Worm (Caenorhabditis elegans) whole organism, late embryonic: ENCODE results near the gene F15G9.1.

Source experiments
- C08G9.2 ChIP-seq: sonication (generic microtip); optimal IDR thresholded peaks from 2 replicates; lab custom pipeline; 2016; ENCODE audit warnings: mild to moderate bottlenecking, missing genetic modification characterization, moderate library complexity, missing compliant biosample characterization
- C38D4.7 ChIP-seq: fragments of 200-800 bp; sonication (Bioruptor generic); optimal IDR thresholded peaks from 2 replicates; lab custom pipeline; 2018; ENCODE audit warnings: mild to moderate bottlenecking, missing genetic modification characterization, moderate library complexity, missing compliant biosample characterization
- F13H6.1 ChIP-seq: sonication (generic microtip); optimal IDR thresholded peaks from 2 replicates; lab custom pipeline; 2016; ENCODE audit warnings: missing genetic modification characterization, missing compliant biosample characterization
- ahr-1 ChIP-seq: sonication (generic microtip); optimal IDR thresholded peaks from 2 replicates; lab custom pipeline; 2016; ENCODE audit warnings: missing genetic modification characterization, missing compliant biosample characterization
- ceh-14 ChIP-seq: sonication (generic microtip); optimal IDR thresholded peaks from 2 replicates; lab custom pipeline; 2016; ENCODE audit warnings: missing genotype, missing genetic modification characterization, missing compliant biosample characterization
- ceh-19 ChIP-seq: fragments of 200-800 bp; sonication (Bioruptor generic); optimal IDR thresholded peaks from 2 replicates; lab custom pipeline; 2018; ENCODE audit warnings: mild to moderate bottlenecking, missing genetic modification characterization, missing compliant biosample characterization
- ceh-22 ChIP-seq: sonication (generic microtip); optimal IDR thresholded peaks from 2 replicates; lab custom pipeline; 2017; ENCODE audit warnings: missing biosample characterization, missing genetic modification characterization
- ceh-30 ChIP-seq: fragments of 150-350 bp; optimal IDR thresholded peaks from 2 replicates; lab custom pipeline; 2014; ENCODE audit warnings: missing biosample characterization, missing genetic modification characterization
- ceh-31 ChIP-seq: sonication (generic microtip); optimal IDR thresholded peaks from 2 replicates; lab custom pipeline; 2016; ENCODE audit warnings: missing genetic modification characterization, missing compliant biosample characterization
- ceh-34 ChIP-seq: sonication (generic microtip); optimal IDR thresholded peaks from 2 replicates; lab custom pipeline; 2016; ENCODE audit warnings: mild to moderate bottlenecking, missing genetic modification characterization, missing compliant biosample characterization
- ceh-48 ChIP-seq: sonication (generic microtip); optimal IDR thresholded peaks from 2 replicates; lab custom pipeline; 2016; ENCODE audit warnings: missing genetic modification characterization, inconsistent platforms, missing compliant biosample characterization
- ceh-6 ChIP-seq: fragments of 200-800 bp; sonication (Bioruptor generic); optimal IDR thresholded peaks from 2 replicates; lab custom pipeline; 2018; ENCODE audit warnings: mild to moderate bottlenecking, missing genetic modification characterization, missing compliant biosample characterization
- ceh-9 ChIP-seq: sonication (generic microtip); optimal IDR thresholded peaks from 2 replicates; lab custom pipeline; 2016; ENCODE audit warnings: mild to moderate bottlenecking, missing genetic modification characterization, inconsistent platforms, missing compliant biosample characterization
- dmd-4 ChIP-seq: sonication (generic microtip); optimal IDR thresholded peaks from 2 replicates; lab custom pipeline; 2016; ENCODE audit warnings: borderline replicate concordance, missing genetic modification characterization, missing compliant biosample characterization
- dve-1 ChIP-seq: sonication (generic microtip); optimal IDR thresholded peaks from 2 replicates; lab custom pipeline; 2017; ENCODE audit warnings: antibody characterized with exemption, mild to moderate bottlenecking, missing genetic modification characterization, missing compliant biosample characterization
- elt-2 ChIP-seq: sonication (generic microtip); optimal IDR thresholded peaks from 2 replicates; lab custom pipeline; 2016; ENCODE audit warnings: missing genetic modification reagents, missing genetic modification characterization, missing compliant biosample characterization
- elt-4 ChIP-seq: sonication (generic microtip); optimal IDR thresholded peaks from 2 replicates; lab custom pipeline; 2016; ENCODE audit warnings: missing genetic modification characterization, missing compliant biosample characterization
- eyg-1 ChIP-seq: sonication (generic microtip); optimal IDR thresholded peaks from 2 replicates; lab custom pipeline; 2016; ENCODE audit warnings: missing genotype, missing genetic modification characterization, missing compliant biosample characterization
- fax-1 ChIP-seq: sonication (generic microtip); optimal IDR thresholded peaks from 2 replicates; lab custom pipeline; 2016; ENCODE audit warnings: missing genotype, missing genetic modification characterization, missing compliant biosample characterization
- fkh-6 ChIP-seq: sonication (generic microtip); optimal IDR thresholded peaks from 2 replicates; lab custom pipeline; 2016; ENCODE audit warnings: missing genetic modification characterization, missing compliant biosample characterization
- gmeb-2 ChIP-seq: sonication (generic microtip); optimal IDR thresholded peaks from 2 replicates; lab custom pipeline; 2016; ENCODE audit warnings: missing genetic modification characterization, inconsistent platforms, missing compliant biosample characterization
- hlh-13 ChIP-seq: fragments of 200-800 bp; sonication (Bioruptor generic); optimal IDR thresholded peaks from 2 replicates; lab custom pipeline; 2018; ENCODE audit warnings: mild to moderate bottlenecking, missing genetic modification characterization, missing compliant biosample characterization
- hlh-30 ChIP-seq: sonication (generic microtip); optimal IDR thresholded peaks from 2 replicates; lab custom pipeline; 2017; ENCODE audit warnings: antibody characterized with exemption, missing genetic modification characterization, missing compliant biosample characterization; ENCODE audit not compliant: insufficient read depth
- hlh-6 ChIP-seq: sonication (generic microtip); optimal IDR thresholded peaks from 2 replicates; lab custom pipeline; 2016; ENCODE audit warnings: missing genotype, missing genetic modification characterization, missing compliant biosample characterization
- hlh-8 ChIP-seq: sonication (generic microtip); optimal IDR thresholded peaks from 2 replicates; lab custom pipeline; 2016; ENCODE audit warnings: missing genotype, missing genetic modification characterization, missing compliant biosample characterization
- madf-2 ChIP-seq: sonication (generic microtip); optimal IDR thresholded peaks from 2 replicates; lab custom pipeline; 2017; ENCODE audit warnings: missing genetic modification characterization, missing compliant biosample characterization
- nfya-1 ChIP-seq: sonication (generic microtip); optimal IDR thresholded peaks from 2 replicates; lab custom pipeline; 2017; ENCODE audit warnings: missing genetic modification characterization, mild to moderate bottlenecking, missing compliant biosample characterization, antibody characterized with exemption, moderate library complexity
- nhr-11 ChIP-seq: fragments of 150-350 bp; optimal IDR thresholded peaks from 2 replicates; lab custom pipeline; 2014; ENCODE audit warnings: missing biosample characterization, missing genetic modification characterization
- nhr-232 ChIP-seq: sonication (generic microtip); optimal IDR thresholded peaks from 2 replicates; lab custom pipeline; 2016; ENCODE audit warnings: missing genetic modification characterization, missing compliant biosample characterization
- npax-4 ChIP-seq: sonication (generic microtip); optimal IDR thresholded peaks from 2 replicates; lab custom pipeline; 2016; ENCODE audit warnings: missing genetic modification characterization, missing compliant biosample characterization
- odd-2 ChIP-seq: sonication (generic microtip); optimal IDR thresholded peaks from 2 replicates; lab custom pipeline; 2017; ENCODE audit warnings: antibody characterized with exemption, mild to moderate bottlenecking, missing genetic modification characterization, missing compliant biosample characterization
- pag-3 ChIP-seq: sonication (generic microtip); optimal IDR thresholded peaks from 2 replicates; lab custom pipeline; 2016; ENCODE audit warnings: missing compliant biosample characterization, missing genetic modification characterization, borderline replicate concordance
- pha-4 ChIP-seq: fragments of 150-350 bp; optimal IDR thresholded peaks from 2 replicates; lab custom pipeline; 2018; ENCODE audit warnings: missing biosample characterization, missing genetic modification reagents, missing genetic modification characterization
- pqm-1 ChIP-seq: sonication (generic microtip); optimal IDR thresholded peaks from 2 replicates; lab custom pipeline; 2016; ENCODE audit warnings: missing genetic modification characterization, missing compliant biosample characterization
- pros-1 ChIP-seq: fragments of 150-350 bp; optimal IDR thresholded peaks from 2 replicates; lab custom pipeline; 2014; ENCODE audit warnings: missing biosample characterization, missing genetic modification reagents, missing genetic modification characterization
- ref-2 ChIP-seq: sonication (generic microtip); optimal IDR thresholded peaks from 2 replicates; lab custom pipeline; 2016; ENCODE audit warnings: missing genetic modification characterization, missing compliant biosample characterization
- rnt-1 ChIP-seq: sonication (generic microtip); optimal IDR thresholded peaks from 2 replicates; lab custom pipeline; 2016; ENCODE audit warnings: missing genetic modification characterization, missing compliant biosample characterization
- sdc-2 ChIP-seq: sonication (generic microtip); optimal IDR thresholded peaks from 2 replicates; lab custom pipeline; 2016; ENCODE audit warnings: missing genotype, missing genetic modification characterization, missing compliant biosample characterization
- sox-2 ChIP-seq: fragments of 200-800 bp; sonication (Bioruptor generic); IDR thresholded peaks from 2 replicates; pipeline ENCODE4 v1.3.6; 2022; ENCODE audit warnings: missing genetic modification reagents, missing genetic modification characterization, missing compliant biosample characterization
- sox-4 ChIP-seq: sonication (generic microtip); optimal IDR thresholded peaks from 2 replicates; lab custom pipeline; 2017; ENCODE audit warnings: mild to moderate bottlenecking, missing genetic modification characterization, inconsistent platforms, missing compliant biosample characterization
- syd-9 ChIP-seq: sonication (generic microtip); optimal IDR thresholded peaks from 2 replicates; lab custom pipeline; 2016; ENCODE audit warnings: mild to moderate bottlenecking, missing genetic modification characterization, moderate library complexity, missing compliant biosample characterization
- tbx-2 ChIP-seq: sonication (generic microtip); optimal IDR thresholded peaks from 2 replicates; lab custom pipeline; 2016; ENCODE audit warnings: missing genetic modification characterization, missing compliant biosample characterization
- unc-55 ChIP-seq: sonication (generic microtip); optimal IDR thresholded peaks from 2 replicates; lab custom pipeline; 2017; ENCODE audit warnings: missing biosample characterization, missing genetic modification reagents, missing genetic modification characterization
- unc-86 ChIP-seq: sonication (generic microtip); optimal IDR thresholded peaks from 2 replicates; lab custom pipeline; 2016; ENCODE audit warnings: missing genetic modification characterization, missing compliant biosample characterization
- zip-5 ChIP-seq: sonication (generic microtip); optimal IDR thresholded peaks from 2 replicates; lab custom pipeline; 2016; ENCODE audit warnings: missing genetic modification characterization, missing compliant biosample characterization
- ztf-16 ChIP-seq: sonication (generic microtip); optimal IDR thresholded peaks from 2 replicates; lab custom pipeline; 2017; ENCODE audit warnings: missing genetic modification characterization, missing compliant biosample characterization

The F15G9.1 gene

DNA sequence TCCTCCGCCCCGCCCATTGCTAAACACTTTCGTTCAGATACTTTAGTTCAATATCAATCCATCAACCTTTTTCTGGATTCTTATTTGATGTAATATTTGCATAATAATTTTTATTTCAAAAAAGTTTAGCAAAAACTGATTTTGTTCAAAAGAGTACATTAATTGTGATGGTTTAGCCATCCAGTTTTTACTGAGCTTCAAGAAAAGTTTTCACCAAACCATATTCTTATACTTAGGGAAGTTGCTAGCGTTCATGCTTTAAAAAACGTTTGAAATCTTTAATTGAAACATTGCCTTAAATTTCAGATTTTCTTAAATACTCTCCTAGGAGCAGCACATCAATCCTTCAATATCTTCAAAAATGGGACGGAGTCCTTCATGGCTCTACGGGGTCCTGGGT lies 11.1 kb downstream of the F15G9.1 start, which contains the start of gene him-4:
Gene him-4, plus strand, starts transcription at position 301 of the 400 bp plus-strand sequence.
- TF ChIP-seq eyg-1 (tag; lab: Kevin White, UChicago): no peak
- TF ChIP-seq sox-4: no peak
- no peak for TF ChIP-seq hlh-30 (tag; lab: Kevin White, UChicago)
- no peak for TF ChIP-seq sox-2 (GFP tag; lab: Robert Waterston, UW)
- no peak for TF ChIP-seq C08G9.2 (tag; lab: Kevin White, UChicago)
- TF ChIP-seq madf-2 (tag; lab: Kevin White, UChicago): no peak
- no peak for TF ChIP-seq pha-4 (tag; lab: Kevin White, UChicago)
- no peak for TF ChIP-seq nfya-1 (tag; lab: Kevin White, UChicago)
- no peak for TF ChIP-seq zip-5 (tag; lab: Kevin White, UChicago)
- no peak for TF ChIP-seq ahr-1
- no peak for TF ChIP-seq fkh-6 (tag; lab: Kevin White, UChicago)
- no peak for TF ChIP-seq nhr-11 (tag; lab: Kevin White, UChicago)
- TF ChIP-seq ztf-16 (tag; lab: Kevin White, UChicago): no peak
- TF ChIP-seq hlh-8 (tag; lab: Kevin White, UChicago): no peak
- TF ChIP-seq odd-2 (tag; lab: Kevin White, UChicago): no peak
- TF ChIP-seq dmd-4: no peak

DNA sequence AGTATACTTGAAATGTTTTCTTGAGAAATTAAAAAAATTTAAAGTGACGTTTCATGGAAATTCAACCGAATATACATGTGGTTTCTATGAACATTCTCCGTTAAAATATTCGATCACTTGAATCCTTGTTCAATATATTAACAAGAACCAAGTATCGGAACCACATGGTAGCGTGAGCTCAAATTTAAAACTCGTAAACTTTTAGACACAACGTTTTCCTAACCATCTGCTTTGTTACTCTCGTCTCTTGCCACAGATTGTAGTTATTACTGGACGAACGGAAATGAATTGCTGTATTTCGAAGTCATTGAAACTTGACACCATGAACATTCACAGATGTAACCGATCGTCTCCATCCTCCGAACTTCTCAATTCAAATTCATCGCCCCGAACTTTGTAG lies 12.9 kb downstream of the F15G9.1 start:
- TF ChIP-seq pha-4 (tag; lab: Kevin White, UChicago): no peak
- TF ChIP-seq eyg-1 (tag; lab: Kevin White, UChicago): no peak
- TF ChIP-seq hlh-13 (GFP tag; lab: Kevin White, UChicago): no peak

DNA sequence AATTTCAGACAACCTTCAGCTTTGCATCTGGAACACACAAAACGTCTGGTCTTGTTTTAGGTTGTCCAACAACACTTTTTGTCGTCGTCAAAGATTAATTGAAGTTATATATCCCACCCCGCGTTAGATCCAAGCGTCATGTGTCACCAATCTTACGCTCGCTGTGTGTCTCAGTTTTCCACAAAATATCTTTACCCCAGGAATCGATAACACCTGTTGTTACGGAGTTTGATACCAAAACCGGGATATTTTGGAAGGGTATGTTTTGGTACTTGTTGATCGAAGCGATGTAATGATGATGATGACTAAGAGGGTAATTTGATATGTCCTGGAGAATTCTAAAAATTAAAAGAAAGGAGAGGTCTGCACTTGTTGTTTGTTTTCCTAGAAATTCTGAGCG lies 29.3 kb downstream of the F15G9.1 start:
- peak; percentile 4 for TF ChIP-seq ceh-34
- TF ChIP-seq syd-9 (tag; lab: Kevin White, UChicago): no peak
- no peak for TF ChIP-seq ceh-19 (GFP tag; lab: Kevin White, UChicago)
- TF ChIP-seq unc-55 (GFP tag; lab: Kevin White, UChicago): peak; percentile 66
- TF ChIP-seq ahr-1: no peak
- no peak for TF ChIP-seq rnt-1 (tag; lab: Kevin White, UChicago)
- no peak for TF ChIP-seq pros-1
- TF ChIP-seq ceh-30 (tag; lab: Kevin White, UChicago): no peak

DNA sequence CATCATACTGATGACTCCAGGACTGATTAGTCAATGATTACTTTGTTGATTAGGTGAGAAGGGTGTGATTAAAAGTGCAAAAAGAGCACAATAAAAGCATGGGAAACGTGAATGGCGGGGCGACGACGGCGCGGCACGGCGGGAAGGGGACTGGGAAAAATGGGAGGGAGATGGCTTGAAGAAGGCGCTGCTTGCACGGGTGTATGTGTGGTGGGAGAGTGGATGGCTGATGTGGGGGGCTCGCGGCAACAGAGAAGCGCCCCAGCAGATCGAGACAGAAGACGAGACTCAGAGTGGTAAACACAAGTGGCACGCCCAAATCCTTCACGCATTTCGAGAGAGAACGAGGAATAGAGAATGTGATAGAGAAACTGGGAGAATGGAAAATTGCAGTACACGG lies 31.5 kb downstream of the F15G9.1 start, which contains the start of gene F15G9.5:
Gene F15G9.5, minus strand, starts transcription at position 159 of the 400 bp plus-strand sequence.
- TF ChIP-seq ceh-34: peak; percentile 63
- no peak for TF ChIP-seq ceh-30 (tag; lab: Kevin White, UChicago)
- peak; percentile 65 for TF ChIP-seq hlh-6 (tag; lab: Kevin White, UChicago)
- no peak for TF ChIP-seq elt-4
- TF ChIP-seq ceh-14 (tag; lab: Kevin White, UChicago): peak; percentile 45
- peak; percentile 52 for TF ChIP-seq ceh-31 (tag; lab: Kevin White, UChicago)
- TF ChIP-seq ceh-48 (tag; lab: Kevin White, UChicago): no peak
- TF ChIP-seq nhr-11 (tag; lab: Kevin White, UChicago): no peak
- TF ChIP-seq pag-3: no peak
- peak; percentile 11 for TF ChIP-seq syd-9 (tag; lab: Kevin White, UChicago)
- peak; percentile 29 for TF ChIP-seq sdc-2
- TF ChIP-seq fkh-6 (tag; lab: Kevin White, UChicago): no peak
- peak; percentile 39 for TF ChIP-seq tbx-2 (tag; lab: Kevin White, UChicago)
- no peak for TF ChIP-seq hlh-8 (tag; lab: Kevin White, UChicago)
- no peak for TF ChIP-seq madf-2 (tag; lab: Kevin White, UChicago)
- TF ChIP-seq nhr-232 (tag; lab: Kevin White, UChicago): no peak
- no peak for TF ChIP-seq pqm-1 (tag; lab: Kevin White, UChicago)
- peak; percentile 35 for TF ChIP-seq ref-2
- no peak for TF ChIP-seq ceh-9 (tag; lab: Kevin White, UChicago)
- no peak for TF ChIP-seq fax-1 (tag; lab: Kevin White, UChicago)
- peak; percentile 30 for TF ChIP-seq C08G9.2 (tag; lab: Kevin White, UChicago)
- no peak for TF ChIP-seq dve-1 (tag; lab: Kevin White, UChicago)
- TF ChIP-seq C38D4.7: no peak
- no peak for TF ChIP-seq elt-2 (tag; lab: Kevin White, UChicago)
- no peak for TF ChIP-seq npax-4 (tag; lab: Kevin White, UChicago)
- peak; percentile 50 for TF ChIP-seq ceh-19 (GFP tag; lab: Kevin White, UChicago)
- TF ChIP-seq ceh-6 (GFP tag; lab: Kevin White, UChicago): no peak
- no peak for TF ChIP-seq zip-5 (tag; lab: Kevin White, UChicago)
- no peak for TF ChIP-seq gmeb-2 (tag; lab: Kevin White, UChicago)
- TF ChIP-seq F13H6.1 (tag; lab: Kevin White, UChicago): peak; percentile 0
- TF ChIP-seq ceh-22: no peak
- no peak for TF ChIP-seq hlh-13 (GFP tag; lab: Kevin White, UChicago)
- peak; percentile 12 for TF ChIP-seq nfya-1 (tag; lab: Kevin White, UChicago)
- no peak for TF ChIP-seq sox-2 (GFP tag; lab: Robert Waterston, UW)
- no peak for TF ChIP-seq unc-86 (tag; lab: Kevin White, UChicago)
